Fruit fly (Drosophila melanogaster): ENCODE measurements around the gene Ype.

Gene Ype

dm6 chrX:13370826-13371703, 16.2 kb downstream of the Ype start (continued):
- peak; percentile 76 for TF ChIP-seq CG13287 (GFP tag; IDR thresholded peaks at IDR 0.05; ENCODE audit: partially characterized antibody)
- TF ChIP-seq ara (GFP tag; IDR thresholded peaks at IDR 0.05), result no peak
- peak; percentile 55 for TF ChIP-seq CG14860 (GFP tag; IDR thresholded peaks at IDR 0.05; ENCODE audit: partially characterized antibody)
- TF ChIP-seq mirr (GFP tag; optimal IDR thresholded peaks at IDR 0.05), result peak; percentile 8
- no peak for TF ChIP-seq ems (GFP tag; optimal IDR thresholded peaks at IDR 0.05)
- TF ChIP-seq HLHmδ (GFP tag; optimal IDR thresholded peaks at IDR 0.05), result no peak
- TF ChIP-seq CG2712 (tag; optimal IDR thresholded peaks at IDR 0.05), result peak; percentile 4
- peak; percentile 59 for TF ChIP-seq MBD-R2 (GFP tag; IDR thresholded peaks at IDR 0.05)
- TF ChIP-seq Gug (GFP tag; IDR thresholded peaks at IDR 0.05), result peak; percentile 10; the same call in 1 of the 4 replicates
- no peak for TF ChIP-seq CG10366 (GFP tag; IDR thresholded peaks at IDR 0.05)
- TF ChIP-seq Nf-YB (GFP tag; optimal IDR thresholded peaks at IDR 0.05), result peak; percentile 49
- peak; percentile 13 for TF ChIP-seq CG3281 (GFP tag; optimal IDR thresholded peaks at IDR 0.05)
- TF ChIP-seq chm (GFP tag; IDR thresholded peaks at IDR 0.05), result no peak
- TF ChIP-seq CG2120 (GFP tag; optimal IDR thresholded peaks at IDR 0.05), result peak; percentile 58
- peak; percentile 82 for TF ChIP-seq Dref (GFP tag; IDR thresholded peaks at IDR 0.05)
- peak in 1 of 2 experiments; percentile 3 for TF ChIP-seq crp (GFP tag; optimal IDR thresholded peaks at IDR 0.05)
- no peak for TF ChIP-seq Hsf (GFP tag; optimal IDR thresholded peaks at IDR 0.05)
- peak; percentile 58 for TF ChIP-seq knrl (GFP tag; IDR thresholded peaks at IDR 0.05; ENCODE audit: partially characterized antibody)
- TF ChIP-seq shn (GFP tag; optimal IDR thresholded peaks at IDR 0.05), result no peak
- TF ChIP-seq dan (GFP tag; IDR thresholded peaks at IDR 0.05), result no peak
- TF ChIP-seq CG6272 (GFP tag; IDR thresholded peaks at IDR 0.05), result no peak
- no peak for TF ChIP-seq CG13123 (GFP tag; optimal IDR thresholded peaks at IDR 0.05)
- no peak for TF ChIP-seq Fer2 (tag; optimal IDR thresholded peaks at IDR 0.05)
- no peak for TF ChIP-seq vvl (GFP tag; IDR thresholded peaks at IDR 0.05)
- TF ChIP-seq Deaf1 (tag; optimal IDR thresholded peaks at IDR 0.05), result no peak
- TF ChIP-seq gem (tag; optimal IDR thresholded peaks at IDR 0.05), result peak; percentile 14
- no peak for TF ChIP-seq vfl (GFP tag; optimal IDR thresholded peaks at IDR 0.05)
- no peak for TF ChIP-seq CG12071 (GFP tag; optimal IDR thresholded peaks at IDR 0.05)
- TF ChIP-seq corto (GFP tag; optimal IDR thresholded peaks at IDR 0.05), result no peak
- TF ChIP-seq ci (GFP tag; IDR thresholded peaks at IDR 0.05), result peak; percentile 21; the same call in 1 of the 3 replicates
- peak; percentile 60 for TF ChIP-seq Rfx (GFP tag; IDR thresholded peaks at IDR 0.05)

- TF ChIP-seq CG10321 (GFP tag; IDR thresholded peaks at IDR 0.05), result no peak
Measured at dm6 chrX:13370306-13370705, 16.9 kb downstream of the Ype start, which contains the start of gene CG1640. TSS of gene CG1640 (plus strand) at chrX:13370606.

- TF ChIP-seq CG31441 (GFP tag; IDR thresholded peaks at IDR 0.05), result no peak
- no peak for TF ChIP-seq unc-4 (GFP tag; IDR thresholded peaks at IDR 0.05; ENCODE audit: partially characterized antibody)
- no peak for TF ChIP-seq btn (GFP tag; optimal IDR thresholded peaks at IDR 0.05)
- no peak for TF ChIP-seq tna (GFP tag; IDR thresholded peaks at IDR 0.05; ENCODE audit: partially characterized antibody)
- no peak for TF ChIP-seq pnt (GFP tag; optimal IDR thresholded peaks at IDR 0.05)
- TF ChIP-seq sqz (GFP tag; optimal IDR thresholded peaks at IDR 0.05), result peak; percentile 7
- no peak for TF ChIP-seq Elba2 (GFP tag; optimal IDR thresholded peaks at IDR 0.05)
- TF ChIP-seq twi (tag; optimal IDR thresholded peaks at IDR 0.05), result peak; percentile 90
- TF ChIP-seq CG14667 (GFP tag; IDR thresholded peaks at IDR 0.05), result no peak
- no peak for TF ChIP-seq gfzf (GFP tag; optimal IDR thresholded peaks at IDR 0.05)
- no peak for TF ChIP-seq pros (GFP tag; optimal IDR thresholded peaks at IDR 0.05)
- no peak for TF ChIP-seq HLH54F (GFP tag; optimal IDR thresholded peaks at IDR 0.05)
- TF ChIP-seq Six4 (GFP tag; optimal IDR thresholded peaks at IDR 0.05), result peak; percentile 20
- TF ChIP-seq Hand (GFP tag; optimal IDR thresholded peaks at IDR 0.05), result no peak
- TF ChIP-seq CG12071 (GFP tag; optimal IDR thresholded peaks at IDR 0.05), result no peak
- no peak for TF ChIP-seq maf-S (GFP tag; optimal IDR thresholded peaks at IDR 0.05)
- peak; percentile 50 for TF ChIP-seq dmrt11E (tag; optimal IDR thresholded peaks at IDR 0.05)
- TF ChIP-seq nmo (GFP tag; optimal IDR thresholded peaks at IDR 0.05), result no peak
Measured at dm6 chrX:13369438-13369837, 17.8 kb downstream of the Ype start.
